Worm (Caenorhabditis elegans): ENCODE results near the gene daf-12.

DNA sequence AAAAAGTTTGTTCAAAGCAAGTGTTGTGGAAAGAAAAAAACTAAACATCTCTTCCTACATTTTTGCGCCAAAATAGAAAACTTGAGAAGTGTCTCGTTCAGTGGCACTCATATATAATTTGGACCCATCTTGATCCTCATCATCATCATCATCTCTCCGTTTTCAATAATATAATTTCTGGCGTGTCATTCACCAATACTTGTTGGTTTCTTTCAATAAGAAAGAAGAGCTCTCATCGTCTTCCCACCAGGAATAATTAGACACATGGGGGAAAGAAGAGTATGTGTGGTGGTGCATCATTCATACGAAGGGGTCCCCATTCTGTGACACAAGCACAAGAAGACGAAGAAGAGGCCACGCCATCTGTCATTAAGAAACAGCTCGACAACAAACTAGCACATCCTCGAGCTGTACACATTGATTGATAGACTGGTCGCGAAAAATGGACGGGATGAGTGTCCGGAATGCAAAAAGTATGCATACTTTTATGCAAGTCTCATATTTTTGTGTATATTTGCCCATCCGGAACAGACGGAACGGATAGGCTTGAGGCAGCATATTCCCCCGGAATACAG is 44.4 kb upstream of the daf-12 start:
- no peak for TF ChIP-seq lin-39 (tag; optimal IDR thresholded peaks at IDR 0.05)
- no peak for TF ChIP-seq ztf-1 (GFP tag; conservative IDR thresholded peaks at IDR 0.05)
